Worm (Caenorhabditis elegans) whole organism, L4 larva: ENCODE results near the gene B0280.7.

ENCODE experiments used
- F37D6.2 ChIP-seq: sonication (generic microtip); optimal IDR thresholded peaks from 2 replicates; lab custom pipeline; 2016; ENCODE audit warnings: mild to moderate bottlenecking, missing genetic modification characterization, missing compliant biosample characterization
- F44E2.7 ChIP-seq: fragments of 200-800 bp; sonication (Bioruptor generic); IDR thresholded peaks from 2 replicates; pipeline ENCODE4 v2.1.2; 2022; ENCODE audit warnings: missing genetic modification characterization, missing compliant biosample characterization
- Y5F2A.4 ChIP-seq: fragments of 200-800 bp; sonication (Bioruptor generic); optimal IDR thresholded peaks from 2 replicates; lab custom pipeline; 2018; ENCODE audit warnings: mild to moderate bottlenecking, missing genetic modification characterization, missing compliant biosample characterization
- ZK337.2 ChIP-seq: fragments of 200-800 bp; sonication (Bioruptor generic); IDR thresholded peaks from 2 replicates; pipeline ENCODE4 v1.3.6; 2022; ENCODE audit warnings: missing genetic modification reagents, missing genetic modification characterization, missing compliant biosample characterization
- attf-4 ChIP-seq: sonication (generic microtip); optimal IDR thresholded peaks from 3 replicates; lab custom pipeline; 2017; ENCODE audit warnings: missing biosample characterization, missing genetic modification characterization
- ceh-20 ChIP-seq: fragments of 200-800 bp; sonication (Bioruptor generic); IDR thresholded peaks from 2 replicates; pipeline ENCODE4 v1.3.6; 2022; ENCODE audit warnings: missing genetic modification reagents, missing genetic modification characterization, missing compliant biosample characterization
- ceh-32 ChIP-seq: sonication (generic microtip); optimal IDR thresholded peaks from 2 replicates; lab custom pipeline; 2016; ENCODE audit warnings: mild to moderate bottlenecking, missing genetic modification characterization, missing compliant biosample characterization; ENCODE audit not compliant: poor library complexity
- ces-1 ChIP-seq: fragments of 150-350 bp; sonication (generic microtip); optimal IDR thresholded peaks from 4 replicates; lab custom pipeline; 2014; ENCODE audit warnings: missing biosample characterization, missing genetic modification reagents, missing genetic modification characterization
- cey-2 ChIP-seq: sonication (generic microtip); optimal IDR thresholded peaks from 3 replicates; lab custom pipeline; 2017; ENCODE audit warnings: missing genetic modification characterization, mild to moderate bottlenecking, missing compliant biosample characterization, antibody characterized with exemption, borderline replicate concordance; ENCODE audit not compliant: insufficient read depth
- daf-16 ChIP-seq, 3 experiments: sonication (generic microtip); optimal IDR thresholded peaks; 2 replicates each; lab custom pipeline; 2016 to 2017; ENCODE audit warnings: missing genetic modification characterization in 3 of 3, missing genetic modification reagents in 3 of 3, mild to moderate bottlenecking in 2 of 3, missing compliant biosample characterization in 2 of 3, missing biosample characterization in 1 of 3, moderate library complexity in 1 of 3
- dpl-1 ChIP-seq: fragments of 150-350 bp; optimal IDR thresholded peaks from 2 replicates; lab custom pipeline; 2014; ENCODE audit warnings: missing biosample characterization, missing genetic modification reagents, missing genetic modification characterization
- egl-27 ChIP-seq: sonication (generic microtip); optimal IDR thresholded peaks from 3 replicates; lab custom pipeline; 2017; ENCODE audit warnings: missing biosample characterization, missing genetic modification reagents, missing genetic modification characterization
- egl-43 ChIP-seq: fragments of 200-800 bp; sonication (Bioruptor generic); IDR thresholded peaks from 2 replicates; pipeline ENCODE4 v1.3.6; 2022; ENCODE audit warnings: missing genetic modification reagents, missing genetic modification characterization, missing compliant biosample characterization
- fos-1 ChIP-seq: fragments of 150-350 bp; optimal IDR thresholded peaks from 2 replicates; lab custom pipeline; 2014; ENCODE audit warnings: missing biosample characterization, missing genetic modification characterization
- hif-1 ChIP-seq, 2 experiments: sonication (generic microtip); optimal IDR thresholded peaks; 2 replicates each; lab custom pipeline; 2016 to 2017; ENCODE audit warnings: missing compliant biosample characterization in 2 of 2, missing genetic modification characterization in 2 of 2, missing genetic modification reagents in 2 of 2, missing genotype in 2 of 2, mild to moderate bottlenecking in 1 of 2
- hlh-11 ChIP-seq: fragments of 200-800 bp; sonication (Bioruptor generic); optimal IDR thresholded peaks from 2 replicates; lab custom pipeline; 2018; ENCODE audit warnings: mild to moderate bottlenecking, missing genetic modification characterization, missing compliant biosample characterization
- hlh-30 ChIP-seq: sonication (generic microtip); optimal IDR thresholded peaks from 2 replicates; lab custom pipeline; 2017; ENCODE audit warnings: antibody characterized with exemption, mild to moderate bottlenecking, missing genetic modification characterization, missing compliant biosample characterization; ENCODE audit not compliant: insufficient read depth
- hmg-1.1 ChIP-seq: fragments of 200-800 bp; sonication (Bioruptor generic); IDR thresholded peaks from 2 replicates; pipeline ENCODE4 v1.3.6; 2022; ENCODE audit warnings: missing genetic modification reagents, missing genetic modification characterization, missing compliant biosample characterization
- lin-1 ChIP-seq: fragments of 200-800 bp; sonication (Bioruptor generic); IDR thresholded peaks from 2 replicates; pipeline ENCODE4 v1.3.6; 2022; ENCODE audit warnings: missing genetic modification reagents, missing genetic modification characterization, missing compliant biosample characterization
- lin-38 ChIP-seq: fragments of 200-800 bp; sonication (Bioruptor generic); IDR thresholded peaks from 2 replicates; pipeline ENCODE4 v1.3.6; 2022; ENCODE audit warnings: missing genetic modification reagents, missing genetic modification characterization, missing compliant biosample characterization
- lin-39 ChIP-seq: fragments of 150-350 bp; optimal IDR thresholded peaks from 2 replicates; lab custom pipeline; 2014; ENCODE audit warnings: missing biosample characterization, missing genetic modification reagents, missing genetic modification characterization
- lir-3 ChIP-seq: sonication (generic microtip); optimal IDR thresholded peaks from 2 replicates; lab custom pipeline; 2016; ENCODE audit warnings: mild to moderate bottlenecking, missing genetic modification characterization, missing compliant biosample characterization
- lsy-2 ChIP-seq, 2 experiments: fragments of 150-350 bp in 1 of 2; sonication (generic microtip) in 1 of 2; optimal IDR thresholded peaks; 2 replicates each; lab custom pipeline; 2014 to 2017; ENCODE audit warnings: missing biosample characterization in 2 of 2, missing genetic modification characterization in 2 of 2
- mdl-1 ChIP-seq, 2 experiments: fragments of 150-350 bp in 1 of 2; sonication (generic microtip) in 1 of 2; optimal IDR thresholded peaks; 2 replicates each; lab custom pipeline; 2014 to 2017; ENCODE audit warnings: missing biosample characterization in 2 of 2, missing genetic modification characterization in 2 of 2
- mdt-29 ChIP-seq: fragments of 200-800 bp; sonication (Bioruptor generic); IDR thresholded peaks from 2 replicates; pipeline ENCODE4 v1.3.6; 2022; ENCODE audit warnings: missing genetic modification reagents, missing genetic modification characterization, missing compliant biosample characterization
- mep-1 ChIP-seq: fragments of 150-350 bp; sonication (generic microtip); optimal IDR thresholded peaks from 3 replicates; lab custom pipeline; 2014; ENCODE audit warnings: missing biosample characterization, missing genetic modification characterization
- mes-2 ChIP-seq: sonication (generic microtip); optimal IDR thresholded peaks from 2 replicates; lab custom pipeline; 2016; ENCODE audit warnings: missing genotype, mild to moderate bottlenecking, missing genetic modification characterization, missing compliant biosample characterization; ENCODE audit not compliant: poor library complexity, severe bottlenecking
- mxl-2 ChIP-seq: fragments of 200-800 bp; sonication (Bioruptor generic); conservative IDR thresholded peaks from 2 replicates; pipeline ENCODE4 v1.3.6; 2022; ENCODE audit warnings: missing genetic modification reagents, missing genetic modification characterization, missing compliant biosample characterization
- nhr-10 ChIP-seq: fragments of 150-350 bp; optimal IDR thresholded peaks from 2 replicates; lab custom pipeline; 2014; ENCODE audit warnings: missing biosample characterization, missing genetic modification characterization
- nhr-11 ChIP-seq: fragments of 150-350 bp; optimal IDR thresholded peaks from 2 replicates; lab custom pipeline; 2014; ENCODE audit warnings: missing biosample characterization, missing genetic modification characterization
- nhr-111 ChIP-seq: fragments of 200-800 bp; sonication (Bioruptor generic); optimal IDR thresholded peaks from 2 replicates; lab custom pipeline; 2018; ENCODE audit warnings: mild to moderate bottlenecking, missing genetic modification characterization, missing compliant biosample characterization
- nhr-237 ChIP-seq: sonication (generic microtip); optimal IDR thresholded peaks from 2 replicates; lab custom pipeline; 2017; ENCODE audit warnings: missing biosample characterization, missing genetic modification characterization
- nhr-28 ChIP-seq: fragments of 150-350 bp; optimal IDR thresholded peaks from 2 replicates; lab custom pipeline; 2014; ENCODE audit warnings: missing biosample characterization, missing genetic modification characterization
- nhr-48 ChIP-seq: sonication (generic microtip); optimal IDR thresholded peaks from 2 replicates; lab custom pipeline; 2016; ENCODE audit warnings: mild to moderate bottlenecking, missing genetic modification characterization, missing compliant biosample characterization
- nhr-6 ChIP-seq: fragments of 150-350 bp; optimal IDR thresholded peaks from 2 replicates; lab custom pipeline; 2014; ENCODE audit warnings: missing biosample characterization, missing genetic modification characterization
- nhr-77 ChIP-seq: fragments of 150-350 bp; optimal IDR thresholded peaks from 2 replicates; lab custom pipeline; 2014; ENCODE audit warnings: missing biosample characterization, missing genetic modification characterization
- saeg-2 ChIP-seq: fragments of 200-800 bp; sonication (Bioruptor generic); IDR thresholded peaks from 2 replicates; pipeline ENCODE4 v1.3.6; 2022; ENCODE audit warnings: missing genetic modification reagents, missing genetic modification characterization, missing compliant biosample characterization
- sdz-12 ChIP-seq: fragments of 200-800 bp; sonication (Bioruptor generic); optimal IDR thresholded peaks from 2 replicates; lab custom pipeline; 2018; ENCODE audit warnings: mild to moderate bottlenecking, missing genetic modification characterization, missing compliant biosample characterization
- skn-1 ChIP-seq: fragments of 150-350 bp; optimal IDR thresholded peaks from 2 replicates; lab custom pipeline; 2014; ENCODE audit warnings: missing biosample characterization, missing genetic modification characterization
- snpc-1.2 ChIP-seq: fragments of 200-800 bp; sonication (Bioruptor generic); IDR thresholded peaks from 2 replicates; pipeline ENCODE4 v1.3.6; 2022; ENCODE audit warnings: missing genetic modification reagents, missing genetic modification characterization, missing compliant biosample characterization
- spr-3 ChIP-seq: fragments of 200-800 bp; sonication (Bioruptor generic); optimal IDR thresholded peaks from 2 replicates; lab custom pipeline; 2018; ENCODE audit warnings: mild to moderate bottlenecking, missing genetic modification characterization, missing compliant biosample characterization
- tra-1 ChIP-seq: fragments of 200-800 bp; sonication (Bioruptor generic); IDR thresholded peaks from 2 replicates; pipeline ENCODE4 v1.3.6; 2022; ENCODE audit warnings: missing genetic modification reagents, missing genetic modification characterization, missing compliant biosample characterization
- unc-130 ChIP-seq: sonication (generic microtip); optimal IDR thresholded peaks from 2 replicates; lab custom pipeline; 2016; ENCODE audit warnings: missing genetic modification reagents, missing genetic modification characterization, missing compliant biosample characterization
- vab-7 ChIP-seq: fragments of 200-800 bp; sonication (Bioruptor generic); IDR thresholded peaks from 2 replicates; pipeline ENCODE4 v1.3.6; 2022; ENCODE audit warnings: missing genetic modification reagents, missing genetic modification characterization, missing compliant biosample characterization
- zip-11 ChIP-seq: fragments of 200-800 bp; sonication (Bioruptor generic); IDR thresholded peaks from 2 replicates; pipeline ENCODE4 v1.3.6; 2022; ENCODE audit warnings: missing genetic modification characterization, missing compliant biosample characterization
- ztf-7 ChIP-seq: fragments of 150-350 bp; optimal IDR thresholded peaks from 2 replicates; lab custom pipeline; 2014; ENCODE audit warnings: missing biosample characterization, missing genetic modification characterization

B0280.7 gene

DNA sequence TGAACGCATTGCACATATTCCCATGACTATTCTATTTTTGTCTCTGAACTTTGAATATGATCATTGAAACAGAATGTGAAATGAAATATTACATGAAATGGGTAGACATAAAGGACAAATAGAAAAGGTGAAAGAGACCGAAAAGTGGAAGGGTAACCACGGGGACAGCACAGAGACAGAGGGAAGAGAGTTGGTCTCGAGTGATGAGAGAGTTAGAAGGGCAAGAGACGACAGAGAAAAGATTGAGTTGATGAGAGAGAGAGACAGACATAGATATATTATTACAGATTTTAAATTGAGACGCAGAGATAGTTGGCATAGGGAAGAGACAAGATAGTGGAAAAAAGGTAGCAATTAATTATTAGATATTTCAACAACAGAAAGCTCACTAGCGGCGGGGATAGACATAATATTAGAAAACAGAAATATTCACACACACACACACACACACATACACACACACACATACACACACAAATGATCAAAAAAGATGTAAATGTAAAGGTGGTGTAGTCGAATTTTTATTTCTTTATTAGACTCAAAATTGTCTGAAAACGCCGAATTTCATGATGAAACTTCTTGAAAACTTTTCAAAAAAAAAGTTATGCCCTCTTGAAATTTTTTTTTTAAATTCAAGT, 5.0 kb upstream of the B0280.7 start (continued):
- TF ChIP-seq unc-130 (GFP tag; lab: Kevin White, UChicago) (no peak), saeg-2 (no peak), hlh-11 (tag; lab: Kevin White, UChicago) (peak; percentile 81), nhr-6 (peak; percentile 17), zip-11 (GFP tag; lab: Robert Waterston, UW) (no peak), nhr-77 (peak; percentile 31), spr-3 (no peak), cey-2 (tag; lab: Kevin White, UChicago) (no peak), ztf-7 (peak; percentile 16), sdz-12 (GFP tag; lab: Kevin White, UChicago) (no peak), skn-1 (tag; lab: Kevin White, UChicago) (no peak), hlh-30 (tag; lab: Kevin White, UChicago) (peak; percentile 94), hif-1 (tag; optimal IDR thresholded peaks at IDR 0.05; lab: Kevin White, UChicago) (no peak), nhr-48 (tag; lab: Kevin White, UChicago) (peak; percentile 33), nhr-111 (GFP tag; lab: Kevin White, UChicago) (no peak), ceh-32 (tag; lab: Kevin White, UChicago) (no peak), nhr-28 (peak; percentile 87), vab-7 (GFP tag; lab: Robert Waterston, UW) (no peak), lin-38 (GFP tag; lab: Robert Waterston, UW) (peak; percentile 22), tra-1 (peak; percentile 46; the same call in 1 of the 2 replicates), mdl-1 (tag; optimal IDR thresholded peaks at IDR 0.05; lab: Kevin White, UChicago) (peak; percentile 46 to 71), egl-27 (tag; lab: Kevin White, UChicago) (no peak), nhr-10 (tag; lab: Kevin White, UChicago) (peak; percentile 88), attf-4 (tag; lab: Kevin White, UChicago) (no peak), dpl-1 (peak; percentile 47), snpc-1.2 (GFP tag; lab: Robert Waterston, UW) (no peak), mep-1 (tag; lab: Kevin White, UChicago) (peak; percentile 79), lir-3 (tag; lab: Kevin White, UChicago) (no peak), lsy-2 (tag; optimal IDR thresholded peaks at IDR 0.05; lab: Kevin White, UChicago) (peak; percentile 50 to 80), nhr-11 (tag; lab: Kevin White, UChicago) (peak; percentile 9), lin-1 (GFP tag; lab: Robert Waterston, UW) (0 out of 2 replicates have a peak, but pooled peaks have one; percentile 26)

DNA sequence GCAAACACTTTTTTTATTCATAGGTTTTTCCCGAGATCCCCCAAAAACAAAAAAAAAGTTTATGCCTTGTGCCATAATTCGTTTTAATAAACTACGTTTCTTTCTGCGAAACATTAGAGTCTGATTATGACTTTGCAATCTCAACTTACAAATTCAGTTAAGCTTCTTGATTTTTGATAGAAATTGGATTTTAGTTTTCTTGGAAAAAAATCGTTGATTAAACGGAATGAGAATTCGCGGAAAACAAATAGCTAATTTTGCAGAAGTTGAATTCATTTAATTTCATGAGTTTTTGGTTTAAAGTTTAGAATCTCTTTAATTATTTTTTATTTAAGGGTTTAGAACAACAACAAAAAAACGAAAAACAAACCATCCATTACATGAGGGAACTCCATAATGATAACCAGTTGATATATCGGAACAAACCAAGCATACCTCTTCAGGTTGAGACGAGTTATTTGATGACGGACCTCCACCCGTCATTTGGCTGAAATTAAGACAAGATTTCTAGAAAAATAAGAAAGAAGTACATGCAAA, 3.3 kb upstream of the B0280.7 start, which contains the start of gene nhr-10:
Gene nhr-10 (minus strand): TSS at position 487 of the 537 bp plus-strand sequence.
- peak; percentile 7 for TF ChIP-seq ces-1 (GFP tag; lab: Kevin White, UChicago)
- TF ChIP-seq F37D6.2 (tag; lab: Kevin White, UChicago), result no peak
- no peak for TF ChIP-seq unc-130 (GFP tag; lab: Kevin White, UChicago)
- no peak for TF ChIP-seq ZK337.2 (GFP tag; lab: Robert Waterston, UW)
- no peak for TF ChIP-seq mxl-2 (GFP tag; lab: Robert Waterston, UW)
- peak in 1 of 2 experiments; percentile 44 for TF ChIP-seq lsy-2 (tag; optimal IDR thresholded peaks at IDR 0.05; lab: Kevin White, UChicago)
- no peak for TF ChIP-seq nhr-237
- no peak for TF ChIP-seq vab-7 (GFP tag; lab: Robert Waterston, UW)
- no peak for TF ChIP-seq nhr-6
- no peak for TF ChIP-seq fos-1 (tag; lab: Kevin White, UChicago)
- no peak for TF ChIP-seq ceh-20 (GFP tag; lab: Robert Waterston, UW)
- TF ChIP-seq nhr-11 (tag; lab: Kevin White, UChicago), result peak; percentile 34
- no peak for TF ChIP-seq daf-16 (GFP tag; optimal IDR thresholded peaks at IDR 0.05; lab: Kevin White, UChicago)
- TF ChIP-seq daf-16 (tag; optimal IDR thresholded peaks at IDR 0.05; lab: Kevin White, UChicago), result no peak
- TF ChIP-seq egl-43 (GFP tag; lab: Robert Waterston, UW), result 0 out of 2 replicates have a peak, but pooled peaks have one; percentile 45
- TF ChIP-seq nhr-10 (tag; lab: Kevin White, UChicago), result no peak
- no peak for TF ChIP-seq mes-2 (tag; lab: Kevin White, UChicago)
- no peak for TF ChIP-seq Y5F2A.4 (GFP tag; lab: Kevin White, UChicago)
- no peak for TF ChIP-seq mdt-29 (GFP tag; lab: Robert Waterston, UW)
- no peak for TF ChIP-seq F44E2.7 (GFP tag; lab: Robert Waterston, UW)
- no peak for TF ChIP-seq hmg-1.1 (GFP tag; lab: Robert Waterston, UW)
- no peak for TF ChIP-seq lin-39 (tag; lab: Kevin White, UChicago)
- TF ChIP-seq sdz-12 (GFP tag; lab: Kevin White, UChicago), result no peak
